Worm (Caenorhabditis elegans): ENCODE measurements around the gene clec-49.
A peak's percentile ranks its signal among the peaks of the same experiment; 100 is the strongest.

DNA sequence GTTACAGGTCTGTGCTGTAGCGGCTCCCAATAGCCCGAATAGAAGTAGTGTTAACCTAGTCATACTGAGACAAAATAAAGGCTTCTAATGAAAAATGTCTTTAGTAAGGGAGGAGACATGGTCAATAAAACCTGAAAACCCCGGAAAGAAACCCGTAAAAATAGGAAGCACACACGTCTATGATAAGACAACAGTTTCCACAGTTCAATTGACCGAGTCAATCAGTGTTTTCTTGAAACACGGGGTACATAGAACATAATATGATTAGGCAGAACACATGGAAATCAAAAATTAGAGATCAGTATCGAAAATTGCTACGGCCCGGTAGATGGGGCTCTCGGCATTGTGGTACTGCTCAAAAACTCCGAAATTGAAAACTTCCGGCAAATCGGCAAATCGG, at the start of gene clec-49:
- no peak for TF ChIP-seq snpc-4 (tag; optimal IDR thresholded peaks at IDR 0.05)
- TF ChIP-seq skn-1 (tag; optimal IDR thresholded peaks at IDR 0.05), result no peak
- no peak for TF ChIP-seq ceh-82 (tag; optimal IDR thresholded peaks at IDR 0.05)
- no peak for TF ChIP-seq unc-62 (GFP tag; optimal IDR thresholded peaks at IDR 0.05)
- TF ChIP-seq fkh-10 (GFP tag; optimal IDR thresholded peaks at IDR 0.05), result no peak
- no peak for TF ChIP-seq pha-4 (tag; optimal IDR thresholded peaks at IDR 0.05)
- no peak for TF ChIP-seq nhr-28 (tag; optimal IDR thresholded peaks at IDR 0.05)
- no peak for TF ChIP-seq zag-1 (tag; optimal IDR thresholded peaks at IDR 0.05)
- TF ChIP-seq aly-2 (tag; optimal IDR thresholded peaks at IDR 0.05), result no peak
- no peak for TF ChIP-seq nhr-237 (tag; optimal IDR thresholded peaks at IDR 0.05)
- peak; percentile 65 for TF ChIP-seq pqm-1 (tag; optimal IDR thresholded peaks at IDR 0.05)

Data from whole organism, L3 larva.